Fruit fly (Drosophila melanogaster) whole organism, wandering third instar larva: ENCODE results near the gene CG34256.

Experiments used
- Abd-B ChIP-seq: fragments of >200 bp; optimal IDR thresholded peaks from 2 replicates; lab custom pipeline; 2017; ENCODE audit warnings: missing biosample characterization, missing genetic modification characterization
- CG32264 ChIP-seq: fragments of 200-800 bp; sonication (Bioruptor generic); optimal IDR thresholded peaks from 2 replicates; lab custom pipeline; 2016; ENCODE audit warnings: missing biosample characterization, missing genetic modification characterization
- CrebA ChIP-seq: fragments of 200-800 bp; sonication (Bioruptor generic); optimal IDR thresholded peaks from 2 replicates; lab custom pipeline; 2016; ENCODE audit warnings: missing biosample characterization, mild to moderate bottlenecking, missing genetic modification characterization, borderline replicate concordance
- Dfd ChIP-seq: fragments of >200 bp; optimal IDR thresholded peaks from 2 replicates; lab custom pipeline; 2017; ENCODE audit warnings: missing biosample characterization, missing genetic modification characterization
- Jra ChIP-seq: sonication (Bioruptor generic); optimal IDR thresholded peaks from 2 replicates; lab custom pipeline; 2016; ENCODE audit warnings: missing biosample characterization, missing genetic modification characterization
- Myc ChIP-seq: fragments of >200 bp; optimal IDR thresholded peaks from 2 replicates; lab custom pipeline; 2017
- N ChIP-seq: fragments of >200 bp; optimal IDR thresholded peaks from 2 replicates; lab custom pipeline; 2018; ENCODE audit warnings: missing biosample characterization, missing external identifiers, missing genetic modification characterization
- OdsH ChIP-seq: fragments of 200-800 bp; sonication (Bioruptor generic); optimal IDR thresholded peaks from 2 replicates; lab custom pipeline; 2016; ENCODE audit warnings: missing biosample characterization, mild to moderate bottlenecking, missing genetic modification characterization
- Rel ChIP-seq, 2 experiments: fragments of 200-800 bp; sonication (Bioruptor generic) in 1 of 2; optimal IDR thresholded peaks; 2 replicates in 1 of 2; 3 replicates in 1 of 2; lab custom pipeline; 2016 to 2019; ENCODE audit warnings: mild to moderate bottlenecking in 2 of 2, missing biosample characterization in 2 of 2, missing genetic modification characterization in 2 of 2, moderate library complexity in 1 of 2
- Sp1 ChIP-seq: fragments of 200-800 bp; sonication (Bioruptor generic); optimal IDR thresholded peaks from 3 replicates; lab custom pipeline; 2019; ENCODE audit warnings: missing biosample characterization, mild to moderate bottlenecking, missing genetic modification characterization, moderate library complexity
- dl ChIP-seq, 2 experiments: fragments of 175-275, 200-275 bp in 1 of 2; fragments of 200-275 bp in 1 of 2; sonication (Bioruptor generic); optimal IDR thresholded peaks; lab custom pipeline; 2018; ENCODE audit warnings: mild to moderate bottlenecking in 2 of 2, missing biosample characterization in 2 of 2, missing genetic modification characterization in 2 of 2, moderate library complexity in 2 of 2; ENCODE audit not compliant: partially characterized antibody in 2 of 2, insufficient read depth in 1 of 2
- dmrt93B ChIP-seq: fragments of 200-800 bp; sonication (Bioruptor generic); optimal IDR thresholded peaks from 2 replicates; lab custom pipeline; 2018; ENCODE audit warnings: missing biosample characterization, mild to moderate bottlenecking, missing genetic modification characterization
- dsf ChIP-seq: sonication (Bioruptor generic); optimal IDR thresholded peaks from 2 replicates; lab custom pipeline; 2016; ENCODE audit warnings: missing biosample characterization, missing genetic modification characterization, borderline replicate concordance
- ey ChIP-seq: fragments of 200-800 bp; sonication (Bioruptor generic); optimal IDR thresholded peaks from 2 replicates; lab custom pipeline; 2016; ENCODE audit warnings: missing biosample characterization, missing genetic modification characterization
- foxo ChIP-seq, 2 experiments: fragments of 200-800 bp; sonication (Bioruptor generic); optimal IDR thresholded peaks; 2 replicates in 1 of 2; 3 replicates in 1 of 2; lab custom pipeline; 2016 to 2017; ENCODE audit warnings: missing biosample characterization in 2 of 2, missing genetic modification characterization in 2 of 2
- fru ChIP-seq: fragments of 200-800 bp; sonication (Bioruptor generic); optimal IDR thresholded peaks from 3 replicates; lab custom pipeline; 2016; ENCODE audit warnings: missing biosample characterization, mild to moderate bottlenecking, missing genetic modification characterization
- h ChIP-seq: fragments of 200-800 bp; sonication (Bioruptor generic); optimal IDR thresholded peaks from 3 replicates; lab custom pipeline; 2016; ENCODE audit warnings: missing biosample characterization, mild to moderate bottlenecking, missing genetic modification characterization
- jim ChIP-seq: fragments of 175-275, 200-325 bp; sonication (Bioruptor generic); optimal IDR thresholded peaks from 2 replicates; lab custom pipeline; 2016; ENCODE audit warnings: missing biosample characterization, mild to moderate bottlenecking, missing genetic modification characterization
- pan ChIP-seq: fragments of >200 bp; optimal IDR thresholded peaks from 2 replicates; lab custom pipeline; 2017
- psq ChIP-seq: fragments of 200-800 bp; sonication (Bioruptor generic); optimal IDR thresholded peaks from 3 replicates; lab custom pipeline; 2017; ENCODE audit warnings: missing biosample characterization, mild to moderate bottlenecking, missing genetic modification characterization, moderate library complexity
- rgr ChIP-seq: fragments of 200-800 bp; sonication (Bioruptor generic); optimal IDR thresholded peaks from 3 replicates; lab custom pipeline; 2016; ENCODE audit warnings: missing biosample characterization, mild to moderate bottlenecking, missing genetic modification characterization
- sv ChIP-seq: fragments of 200-800 bp; sonication (Bioruptor generic); optimal IDR thresholded peaks from 3 replicates; lab custom pipeline; 2016; ENCODE audit warnings: missing biosample characterization, missing genetic modification characterization
- woc ChIP-seq: sonication (Bioruptor generic); optimal IDR thresholded peaks from 2 replicates; lab custom pipeline; 2016; ENCODE audit warnings: missing biosample characterization, mild to moderate bottlenecking, missing genetic modification characterization

The CG34256 gene

DNA sequence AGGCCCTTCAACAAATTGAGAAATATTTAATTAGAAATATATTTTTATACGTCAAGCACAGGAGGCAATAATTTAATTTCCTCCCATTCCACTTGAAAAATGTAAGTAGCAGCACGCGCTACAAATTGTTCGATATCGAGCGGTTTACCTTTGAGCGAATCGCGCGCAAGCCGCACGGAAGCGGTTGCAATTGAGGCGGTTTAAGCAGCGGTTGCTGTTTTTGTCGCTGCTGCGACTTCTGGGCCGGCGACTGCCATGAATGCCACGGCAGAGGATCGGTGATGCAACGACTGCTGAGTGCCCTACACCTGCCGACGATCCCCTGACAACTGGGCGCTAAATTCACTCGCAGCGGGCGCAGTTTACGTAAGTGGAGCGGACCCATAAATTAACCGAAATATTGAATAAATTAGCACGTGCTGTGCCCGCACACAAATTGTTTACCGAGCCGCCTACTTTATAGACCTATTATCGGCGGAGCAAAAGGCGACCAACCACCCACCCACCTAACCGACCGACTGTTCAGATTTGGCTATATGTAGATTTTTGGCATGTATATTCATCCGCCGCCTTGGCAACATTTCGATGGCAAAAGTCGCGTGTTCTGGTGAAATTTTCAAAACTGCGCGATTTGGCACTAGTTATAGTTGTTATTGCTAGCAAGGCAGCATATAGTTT, 4.1 kb upstream of the CG34256 start:
- TF ChIP-seq Sp1 (GFP tag; lab: Kevin White, UChicago) = no peak
- no peak for TF ChIP-seq rgr (GFP tag; lab: Kevin White, UChicago)
- TF ChIP-seq Myc = peak; percentile 49
- TF ChIP-seq CG32264 (GFP tag; lab: Kevin White, UChicago) = no peak

dm6 chr3L:18992820-18993219, 3.2 kb upstream of the CG34256 start:
- TF ChIP-seq Myc (peak; percentile 63), rgr (GFP tag; lab: Kevin White, UChicago) (no peak)

DNA sequence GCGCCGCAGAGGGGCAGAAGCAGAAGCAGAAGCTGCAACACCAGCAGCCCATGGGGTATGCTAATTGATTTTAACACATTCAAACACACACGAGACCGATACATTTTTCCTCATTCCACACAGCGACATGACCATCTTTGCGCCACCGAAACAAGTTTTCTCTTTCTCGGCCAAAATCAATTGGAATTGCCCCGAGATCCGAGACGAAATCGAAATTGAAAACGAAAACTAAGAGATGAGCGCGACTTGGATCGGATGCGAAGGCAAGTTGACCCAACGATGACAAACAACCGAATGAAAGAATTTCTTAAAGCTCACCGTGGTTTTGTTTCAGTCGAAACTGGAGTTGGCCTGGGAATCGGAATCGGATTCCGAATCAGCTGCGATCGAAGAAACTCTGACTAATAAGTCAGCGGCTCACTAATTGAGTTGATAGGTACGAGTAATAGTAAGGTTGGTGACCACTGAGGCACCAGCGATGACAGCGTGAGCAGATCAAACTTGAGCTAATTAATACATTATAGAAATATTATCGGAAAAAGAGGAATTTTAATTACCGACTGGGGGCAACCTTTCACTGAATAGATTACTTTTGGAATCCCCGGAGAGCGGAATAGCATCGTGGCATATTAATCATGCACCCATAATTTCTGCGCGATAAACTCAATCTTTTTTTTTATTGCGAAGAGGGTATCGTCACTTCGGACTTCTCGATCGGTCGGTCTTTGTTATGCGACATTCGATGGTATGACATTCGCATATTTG, 1.4 kb downstream of the CG34256 start, which contains the start of gene CG11619:
CG11619 (minus strand) TSS at position 269 of the 765 bp plus-strand sequence.
- TF ChIP-seq Rel (GFP tag; optimal IDR thresholded peaks at IDR 0.05; lab: Kevin White, UChicago) (no peak), Rel (tag; optimal IDR thresholded peaks at IDR 0.05; lab: Kevin White, UChicago) (peak; percentile 48), ey (peak; percentile 16), Myc (no peak), woc (GFP tag; lab: Kevin White, UChicago) (peak; percentile 29), fru (GFP tag; lab: Kevin White, UChicago) (peak; percentile 1)

DNA sequence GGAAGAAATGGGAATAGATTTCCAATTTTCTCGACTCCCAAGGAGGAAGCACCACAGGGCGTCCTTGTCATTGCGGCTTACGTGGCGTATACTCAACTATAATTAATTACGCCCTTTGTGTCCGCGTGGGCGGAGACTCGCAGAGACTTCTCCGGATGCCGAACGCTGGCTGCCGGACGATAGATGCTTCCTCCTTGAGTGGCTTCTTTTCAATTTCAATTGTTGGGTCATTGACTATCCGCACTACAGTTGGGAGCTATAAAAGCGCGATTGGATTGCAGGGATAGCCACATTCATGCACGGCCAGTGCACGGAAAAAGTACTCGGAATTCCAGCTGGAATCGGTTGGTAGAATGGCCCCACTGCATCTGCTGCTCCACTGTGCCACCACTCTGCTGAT, 5.0 kb downstream of the CG34256 start, which contains the start of gene CG14075:
CG14075 (plus strand) TSS at position 301 of the 400 bp plus-strand sequence.
- TF ChIP-seq Sp1 (GFP tag; lab: Kevin White, UChicago) (no peak), foxo (GFP tag; optimal IDR thresholded peaks at IDR 0.05; lab: Kevin White, UChicago) (no peak), sv (no peak), OdsH (GFP tag; lab: Kevin White, UChicago) (no peak)
- TF ChIP-seq, all 38 proteins: peak for 0

DNA sequence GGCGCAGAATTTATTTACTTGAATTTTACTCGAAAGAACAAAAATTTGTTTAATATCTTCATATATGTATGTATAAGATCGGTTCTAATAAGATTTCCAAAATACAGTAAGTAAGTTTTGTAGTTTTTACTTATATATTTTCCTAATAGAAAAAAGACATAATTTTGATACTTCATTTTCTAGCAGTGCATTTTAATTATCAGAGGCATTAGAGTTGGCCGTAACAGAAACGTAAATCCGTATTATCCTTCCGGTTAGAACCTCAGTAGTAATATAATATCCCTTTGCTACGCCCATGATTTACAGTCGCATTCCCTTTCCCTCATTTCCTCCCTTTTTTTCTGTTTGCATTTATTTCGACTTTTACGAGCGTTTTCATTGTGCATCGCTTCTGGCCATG, 12.9 kb downstream of the CG34256 start:
- TF ChIP-seq jim (GFP tag; lab: Kevin White, UChicago) (no peak), h (peak; percentile 4), ey (peak; percentile 15), Sp1 (GFP tag; lab: Kevin White, UChicago) (peak; percentile 12), dsf (GFP tag; lab: Kevin White, UChicago) (no peak), fru (GFP tag; lab: Kevin White, UChicago) (peak; percentile 18), foxo (GFP tag; optimal IDR thresholded peaks at IDR 0.05; lab: Kevin White, UChicago) (peak in 1 of 2 experiments; percentile 26), Rel (GFP tag; optimal IDR thresholded peaks at IDR 0.05; lab: Kevin White, UChicago) (no peak), Rel (tag; optimal IDR thresholded peaks at IDR 0.05; lab: Kevin White, UChicago) (no peak), dmrt93B (no peak), Dfd (GFP tag; lab: Kevin White, UChicago) (no peak), rgr (GFP tag; lab: Kevin White, UChicago) (no peak), OdsH (GFP tag; lab: Kevin White, UChicago) (peak; percentile 16)

DNA sequence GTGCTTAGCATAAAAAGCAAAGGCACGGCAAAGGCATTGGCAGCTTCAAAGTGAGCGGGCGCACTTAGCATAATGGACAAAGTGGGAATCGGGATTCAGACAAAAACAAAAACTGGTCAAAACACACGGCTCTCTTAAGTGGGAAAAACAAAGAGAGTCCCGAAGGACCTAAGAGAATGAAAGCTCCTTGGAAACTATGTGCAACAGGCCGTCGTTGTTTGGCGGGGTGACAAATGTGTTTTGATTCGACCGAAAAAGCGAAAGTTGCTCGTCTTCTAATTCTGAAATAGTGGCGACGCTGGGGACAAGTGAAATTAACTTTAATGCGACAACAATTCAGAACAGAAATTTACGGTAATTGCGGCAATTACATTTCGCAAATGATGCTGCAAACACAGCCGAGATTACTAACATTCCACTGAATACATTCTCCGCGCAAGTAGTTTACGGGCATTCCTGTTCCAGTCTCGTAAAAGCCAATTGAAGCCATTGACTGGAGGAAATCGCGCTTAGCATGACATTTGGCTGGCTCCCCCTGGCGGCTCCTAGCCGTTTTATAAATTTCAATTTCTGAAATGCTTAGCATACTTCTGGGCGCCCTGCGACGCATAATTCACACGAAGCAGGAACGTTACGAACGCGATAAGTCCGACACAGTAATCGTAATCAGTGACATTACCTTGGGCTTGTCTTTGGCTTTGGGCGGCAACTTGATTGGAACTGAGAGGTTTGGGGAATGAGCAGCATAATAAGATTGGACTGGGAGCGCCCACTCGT, 21.2 kb downstream of the CG34256 start:
- TF ChIP-seq Abd-B (no peak), Myc (peak; percentile 3)

- TF ChIP-seq dl (GFP tag; optimal IDR thresholded peaks at IDR 0.05; lab: Kevin White, UChicago; ENCODE audit: insufficient read depth in 1 of 2, partially characterized antibody in 2 of 2) (no peak), CrebA (GFP tag; lab: Kevin White, UChicago) (no peak), pan (peak; percentile 3), Myc (peak; percentile 66), woc (GFP tag; lab: Kevin White, UChicago) (no peak), dmrt93B (no peak), N (GFP tag; lab: Kevin White, UChicago) (peak; percentile 79), Jra (GFP tag; lab: Kevin White, UChicago) (no peak), OdsH (GFP tag; lab: Kevin White, UChicago) (no peak), psq (GFP tag; lab: Kevin White, UChicago) (no peak), dsf (GFP tag; lab: Kevin White, UChicago) (no peak)
Measured at dm6 chr3L:18957032-18957431, 32.6 kb downstream of the CG34256 start.
